Fruit fly (Drosophila melanogaster): ENCODE results near the gene Rtel1.
A peak's percentile ranks its signal among the peaks of the same experiment; 100 is the strongest.

The Rtel1 gene

dm6 chrX:5756146-5756545, 8.6 kb downstream of the Rtel1 start (continued):
- peak in 1 of 2 experiments; percentile 84 for TF ChIP-seq Pdp1 (GFP tag; optimal IDR thresholded peaks at IDR 0.05)
- peak in 1 of 2 experiments; percentile 81 for TF ChIP-seq Hr78 (GFP tag; optimal IDR thresholded peaks at IDR 0.05)
- no peak for TF ChIP-seq hbn (GFP tag; IDR thresholded peaks at IDR 0.05; ENCODE audit: partially characterized antibody)
- TF ChIP-seq CG10431 (GFP tag; optimal IDR thresholded peaks at IDR 0.05) = peak; percentile 90
- peak; percentile 50; the same call in 1 of the 2 replicates for TF ChIP-seq CG32772 (GFP tag; IDR thresholded peaks at IDR 0.05)
- TF ChIP-seq lola (GFP tag; optimal IDR thresholded peaks at IDR 0.05) = no peak
- TF ChIP-seq chinmo (GFP tag; IDR thresholded peaks at IDR 0.05; ENCODE audit: partially characterized antibody) = 0 out of 4 replicates have a peak, but pooled peaks have one; percentile 16
- TF ChIP-seq ttk (GFP tag; IDR thresholded peaks at IDR 0.05) = no peak
- TF ChIP-seq trem (tag; optimal IDR thresholded peaks at IDR 0.05) = no peak
- TF ChIP-seq Chrac-16 (GFP tag; optimal IDR thresholded peaks at IDR 0.05) = no peak
- no peak for TF ChIP-seq lbe (GFP tag; optimal IDR thresholded peaks at IDR 0.05)
- TF ChIP-seq dimm (GFP tag; IDR thresholded peaks at IDR 0.05) = no peak

- TF ChIP-seq CG6254 (GFP tag; optimal IDR thresholded peaks at IDR 0.05) (no peak), CG18599 (GFP tag; optimal IDR thresholded peaks at IDR 0.05) (no peak), amos (GFP tag; IDR thresholded peaks at IDR 0.05; ENCODE audit: partially characterized antibody) (peak; percentile 20; the same call in 1 of the 2 replicates), CG30020 (tag; optimal IDR thresholded peaks at IDR 0.05) (no peak), fd64A (GFP tag; optimal IDR thresholded peaks at IDR 0.05) (no peak), CG16813 (GFP tag; IDR thresholded peaks at IDR 0.05; ENCODE audit: partially characterized antibody) (peak; percentile 24; the same call in 1 of the 3 replicates), fru (optimal IDR thresholded peaks at IDR 0.05) (no peak), CG18476 (GFP tag; optimal IDR thresholded peaks at IDR 0.05) (no peak), Bgb (GFP tag; IDR thresholded peaks at IDR 0.05; ENCODE audit: partially characterized antibody) (no peak), CG4424 (GFP tag; optimal IDR thresholded peaks at IDR 0.05) (no peak), pfk (GFP tag; optimal IDR thresholded peaks at IDR 0.05) (no peak), da (GFP tag; optimal IDR thresholded peaks at IDR 0.05) (no peak), CG17328 (GFP tag; IDR thresholded peaks at IDR 0.05) (no peak), vnd (GFP tag; IDR thresholded peaks at IDR 0.05; ENCODE audit: partially characterized antibody) (peak; percentile 26; the same call in 1 of the 3 replicates), CG32767 (GFP tag; IDR thresholded peaks at IDR 0.05) (no peak), NFAT (GFP tag; IDR thresholded peaks at IDR 0.05) (no peak), HLH4C (GFP tag; IDR thresholded peaks at IDR 0.05; ENCODE audit: partially characterized antibody) (peak; percentile 19; the same call in 1 of the 3 replicates), nerfin-2 (GFP tag; IDR thresholded peaks at IDR 0.05; ENCODE audit: partially characterized antibody) (no peak), org-1 (GFP tag; optimal IDR thresholded peaks at IDR 0.05) (no peak), otp (GFP tag; IDR thresholded peaks at IDR 0.05) (no peak), Kr (GFP tag; optimal IDR thresholded peaks at IDR 0.05) (no peak), chinmo (GFP tag; IDR thresholded peaks at IDR 0.05; ENCODE audit: partially characterized antibody) (0 out of 4 replicates have a peak, but pooled peaks have one; percentile 47), hbn (GFP tag; IDR thresholded peaks at IDR 0.05; ENCODE audit: partially characterized antibody) (0 out of 2 replicates have a peak, but pooled peaks have one; percentile 19), Scr (GFP tag; IDR thresholded peaks at IDR 0.05; ENCODE audit: partially characterized antibody) (peak; percentile 18), CG10147 (GFP tag; optimal IDR thresholded peaks at IDR 0.05) (peak; percentile 65), Pdp1 (GFP tag; optimal IDR thresholded peaks at IDR 0.05) (no peak), CG9215 (GFP tag; IDR thresholded peaks at IDR 0.05) (no peak), Dref (GFP tag; IDR thresholded peaks at IDR 0.05) (peak; percentile 55), CG10654 (GFP tag; optimal IDR thresholded peaks at IDR 0.05) (no peak), CG6791 (GFP tag; IDR thresholded peaks at IDR 0.05; ENCODE audit: partially characterized antibody) (peak; percentile 44; the same call in 1 of the 3 replicates), CG10431 (GFP tag; optimal IDR thresholded peaks at IDR 0.05) (peak; percentile 94), Hsf (GFP tag; optimal IDR thresholded peaks at IDR 0.05) (no peak), CG8478 (optimal IDR thresholded peaks at IDR 0.05) (peak; percentile 61), Doc3 (GFP tag; IDR thresholded peaks at IDR 0.05; ENCODE audit: partially characterized antibody) (0 out of 3 replicates have a peak, but pooled peaks have one; percentile 15), CG10979 (tag; optimal IDR thresholded peaks at IDR 0.05) (peak; percentile 17), CG13894 (tag; optimal IDR thresholded peaks at IDR 0.05) (no peak), Spps (tag; optimal IDR thresholded peaks at IDR 0.05) (no peak), CG17802 (tag; optimal IDR thresholded peaks at IDR 0.05) (no peak)
Observed at dm6 chrX:5763443-5764000, 16.0 kb downstream of the Rtel1 start.

Measured in whole organism, embryonic.